Worm (Caenorhabditis elegans): ENCODE results near the gene F52D10.2.

F52D10.2 gene

ce11 chrX:11605766-11606490 lies 14.4 kb upstream of the F52D10.2 start (continued):
- peak; percentile 89; the same call in 1 of the 2 replicates for TF ChIP-seq Y53G8AR.9 (GFP tag; conservative IDR thresholded peaks at IDR 0.05)
- peak; percentile 72 for TF ChIP-seq mel-28 (tag; optimal IDR thresholded peaks at IDR 0.05; ENCODE audit: borderline replicate concordance)
- no peak for TF ChIP-seq T26A5.8 (tag; optimal IDR thresholded peaks at IDR 0.05)
- peak; percentile 33 for TF ChIP-seq mxl-1 (tag; optimal IDR thresholded peaks at IDR 0.05)
- peak; percentile 96 for TF ChIP-seq attf-5 (GFP tag; optimal IDR thresholded peaks at IDR 0.05)
- peak; percentile 78; the same call in 1 of the 2 replicates for TF ChIP-seq Y67H2A.10 (GFP tag; conservative IDR thresholded peaks at IDR 0.05)
- peak; percentile 41 for TF ChIP-seq dpl-1 (GFP tag; optimal IDR thresholded peaks at IDR 0.05)
- TF ChIP-seq ztf-28 (GFP tag; IDR thresholded peaks at IDR 0.05), result no peak
- peak; percentile 80 for TF ChIP-seq egrh-3 (GFP tag; IDR thresholded peaks at IDR 0.05)
- peak; percentile 95 for TF ChIP-seq repo-1 (tag; optimal IDR thresholded peaks at IDR 0.05)
- peak; percentile 86 to 87 for TF ChIP-seq let-607 (tag; optimal IDR thresholded peaks at IDR 0.05)
- TF ChIP-seq nhr-90 (tag; optimal IDR thresholded peaks at IDR 0.05), result peak; percentile 97
- 0 out of 2 replicates have a peak, but pooled peaks have one; percentile 35 for TF ChIP-seq F37B4.10 (GFP tag; IDR thresholded peaks at IDR 0.05)
- no peak for TF ChIP-seq F23B12.7 (tag; optimal IDR thresholded peaks at IDR 0.05; ENCODE audit: insufficient read depth)
- no peak for TF ChIP-seq nfya-2 (GFP tag; IDR thresholded peaks at IDR 0.05)
- TF ChIP-seq ztf-3 (GFP tag; optimal IDR thresholded peaks at IDR 0.05), result peak; percentile 98
- no peak for TF ChIP-seq mes-4 (tag; optimal IDR thresholded peaks at IDR 0.05)
- TF ChIP-seq hmg-1.2 (GFP tag; IDR thresholded peaks at IDR 0.05), result peak; percentile 79
- peak; percentile 74 for TF ChIP-seq tbp1 (GFP tag; optimal IDR thresholded peaks at IDR 0.05)
- TF ChIP-seq lsl-1 (GFP tag; optimal IDR thresholded peaks at IDR 0.05), result peak; percentile 17
- TF ChIP-seq chd-7 (tag; optimal IDR thresholded peaks at IDR 0.05), result peak; percentile 97
- no peak for TF ChIP-seq attf-6 (GFP tag; IDR thresholded peaks at IDR 0.05)
- no peak for TF ChIP-seq madf-6 (GFP tag; IDR thresholded peaks at IDR 0.05)
- peak; percentile 89 for TF ChIP-seq F22D6.2 (tag; optimal IDR thresholded peaks at IDR 0.05)
- peak; percentile 92 for TF ChIP-seq sea-2 (GFP tag; IDR thresholded peaks at IDR 0.05)
- TF ChIP-seq snpc-4 (GFP tag; optimal IDR thresholded peaks at IDR 0.05), result peak; percentile 62
- peak in 2 of 4 experiments; percentile 81 to 82 for TF ChIP-seq snpc-4 (tag; optimal IDR thresholded peaks at IDR 0.05)
- no peak for TF ChIP-seq F39B2.1 (GFP tag; IDR thresholded peaks at IDR 0.05)
- TF ChIP-seq hlh-12 (tag; optimal IDR thresholded peaks at IDR 0.05), result no peak
- peak; percentile 99 for TF ChIP-seq somi-1 (GFP tag; optimal IDR thresholded peaks at IDR 0.05)
- TF ChIP-seq lir-1 (GFP tag; conservative IDR thresholded peaks at IDR 0.05), result peak; percentile 55
- TF ChIP-seq snpc-1.1 (tag; optimal IDR thresholded peaks at IDR 0.05; ENCODE audit: insufficient read depth), result no peak
- no peak for TF ChIP-seq hmg-20 (GFP tag; IDR thresholded peaks at IDR 0.05)
- TF ChIP-seq lag-1 (GFP tag; IDR thresholded peaks at IDR 0.05), result no peak
- TF ChIP-seq mcd-1 (GFP tag; IDR thresholded peaks at IDR 0.05), result peak; percentile 77
- TF ChIP-seq madf-8 (GFP tag; conservative IDR thresholded peaks at IDR 0.05), result no peak
- no peak for TF ChIP-seq rec-8 (tag; optimal IDR thresholded peaks at IDR 0.05)
- TF ChIP-seq tbx-9 (tag; optimal IDR thresholded peaks at IDR 0.05; ENCODE audit: borderline replicate concordance), result no peak
- no peak for TF ChIP-seq ceh-58 (GFP tag; IDR thresholded peaks at IDR 0.05)
- TF ChIP-seq B0019.2 (GFP tag; conservative IDR thresholded peaks at IDR 0.05), result no peak
- TF ChIP-seq hsf-1 (GFP tag; IDR thresholded peaks at IDR 0.05), result no peak
- no peak for TF ChIP-seq pha-4 (tag; optimal IDR thresholded peaks at IDR 0.05)
- TF ChIP-seq F57C9.4 (tag; optimal IDR thresholded peaks at IDR 0.05), result peak; percentile 77
- TF ChIP-seq aptf-3 (GFP tag; IDR thresholded peaks at IDR 0.05), result no peak
- TF ChIP-seq Y79H2A.3 (GFP tag; conservative IDR thresholded peaks at IDR 0.05), result no peak
- peak; percentile 54; the same call in 1 of the 2 replicates for TF ChIP-seq madf-3 (GFP tag; IDR thresholded peaks at IDR 0.05)
- peak; percentile 37 for TF ChIP-seq efl-1 (GFP tag; optimal IDR thresholded peaks at IDR 0.05)
